Worm (Caenorhabditis elegans) whole organism, L1 larva: Measurements from ENCODE around the gene srlf-29.

Experiments
- C34B4.2 ChIP-seq: sonication (generic microtip); optimal IDR thresholded peaks from 2 replicates; lab custom pipeline; 2017; ENCODE audit warnings: mild to moderate bottlenecking, missing genetic modification characterization, missing compliant biosample characterization
- aha-1 ChIP-seq: fragments of 150-350 bp; optimal IDR thresholded peaks from 2 replicates; lab custom pipeline; 2014; ENCODE audit warnings: missing biosample characterization, missing genetic modification characterization
- aly-2 ChIP-seq: fragments of 150-350 bp; optimal IDR thresholded peaks from 2 replicates; lab custom pipeline; 2014; ENCODE audit warnings: missing biosample characterization, missing genetic modification characterization
- ceh-63 ChIP-seq: fragments of 200-800 bp; sonication (Bioruptor generic); optimal IDR thresholded peaks from 2 replicates; lab custom pipeline; 2018; ENCODE audit warnings: mild to moderate bottlenecking, missing genetic modification characterization, missing compliant biosample characterization
- ceh-90 ChIP-seq: sonication (generic microtip); optimal IDR thresholded peaks from 2 replicates; lab custom pipeline; 2016; ENCODE audit warnings: missing genetic modification characterization, missing compliant biosample characterization
- ces-1 ChIP-seq: fragments of 150-350 bp; optimal IDR thresholded peaks from 2 replicates; lab custom pipeline; 2014; ENCODE audit warnings: missing biosample characterization, missing genetic modification reagents, missing genetic modification characterization
- dpl-1 ChIP-seq, 3 experiments: fragments of 150-350 bp in 2 of 3; sonication (generic microtip) in 1 of 3; optimal IDR thresholded peaks; 2 replicates each; lab custom pipeline; 2014 to 2017; ENCODE audit warnings: missing biosample characterization in 3 of 3, missing genetic modification characterization in 3 of 3, missing genetic modification reagents in 3 of 3
- dsc-1 ChIP-seq: sonication (generic microtip); optimal IDR thresholded peaks from 2 replicates; lab custom pipeline; 2016; ENCODE audit warnings: mild to moderate bottlenecking, missing genetic modification characterization, missing compliant biosample characterization
- efl-1 ChIP-seq, 4 experiments: fragments of 150-350 bp; optimal IDR thresholded peaks in 3 of 4; peaks in 1 of 4; 1 replicate in 1 of 4; 2 replicates in 3 of 4; lab custom pipeline; 2014; ENCODE audit warnings: missing biosample characterization in 2 of 4, missing genetic modification characterization in 2 of 4, missing genetic modification reagents in 2 of 4
- ets-5 ChIP-seq: fragments of 200-800 bp; sonication (Bioruptor generic); IDR thresholded peaks from 2 replicates; pipeline ENCODE4 v1.3.6; 2022; ENCODE audit warnings: missing genetic modification characterization, missing compliant biosample characterization
- fkh-10 ChIP-seq: sonication (generic microtip); optimal IDR thresholded peaks from 2 replicates; lab custom pipeline; 2017; ENCODE audit warnings: missing biosample characterization, missing genetic modification reagents, missing genetic modification characterization
- fkh-8 ChIP-seq: sonication (generic microtip); optimal IDR thresholded peaks from 2 replicates; lab custom pipeline; 2016; ENCODE audit warnings: mild to moderate bottlenecking, missing genetic modification characterization, missing compliant biosample characterization
- fos-1 ChIP-seq: fragments of 150-350 bp; optimal IDR thresholded peaks from 2 replicates; lab custom pipeline; 2014; ENCODE audit warnings: missing biosample characterization, missing genetic modification characterization
- hlh-4 ChIP-seq: sonication (generic microtip); optimal IDR thresholded peaks from 2 replicates; lab custom pipeline; 2016; ENCODE audit warnings: mild to moderate bottlenecking, missing genetic modification characterization, missing compliant biosample characterization
- irx-1 ChIP-seq: sonication (generic microtip); optimal IDR thresholded peaks from 2 replicates; lab custom pipeline; 2016; ENCODE audit warnings: missing genetic modification characterization, missing compliant biosample characterization
- jun-1 ChIP-seq: fragments of 150-350 bp; optimal IDR thresholded peaks from 2 replicates; lab custom pipeline; 2014; ENCODE audit warnings: missing biosample characterization, missing genetic modification reagents, missing genetic modification characterization
- lin-13 ChIP-seq: fragments of 150-350 bp; optimal IDR thresholded peaks from 2 replicates; lab custom pipeline; 2014; ENCODE audit warnings: missing biosample characterization, missing genetic modification reagents, missing genetic modification characterization
- lin-15B ChIP-seq: fragments of 150-350 bp; sonication (generic microtip); optimal IDR thresholded peaks from 3 replicates; lab custom pipeline; 2014; ENCODE audit warnings: missing biosample characterization, missing genetic modification characterization
- lin-39 ChIP-seq: fragments of 150-350 bp; optimal IDR thresholded peaks from 2 replicates; lab custom pipeline; 2014; ENCODE audit warnings: missing biosample characterization, missing genetic modification reagents, missing genetic modification characterization
- mab-9 ChIP-seq: fragments of 200-800 bp; sonication (Bioruptor generic); IDR thresholded peaks from 2 replicates; pipeline ENCODE4 v1.3.6; 2022; ENCODE audit warnings: missing genetic modification reagents, missing genetic modification characterization, missing compliant biosample characterization
- mdl-1 ChIP-seq, 2 experiments: fragments of 150-350 bp; optimal IDR thresholded peaks; 2 replicates each; lab custom pipeline; 2014 to 2017; ENCODE audit warnings: missing biosample characterization in 2 of 2, missing genetic modification characterization in 2 of 2, inconsistent platforms in 1 of 2
- mep-1 ChIP-seq: fragments of 150-350 bp; optimal IDR thresholded peaks from 2 replicates; lab custom pipeline; 2014; ENCODE audit warnings: missing biosample characterization, missing genetic modification characterization
- nhr-11 ChIP-seq: fragments of 150-350 bp; optimal IDR thresholded peaks from 2 replicates; lab custom pipeline; 2014; ENCODE audit warnings: missing biosample characterization, missing genetic modification characterization
- nhr-19 ChIP-seq: fragments of 200-800 bp; sonication (Bioruptor generic); conservative IDR thresholded peaks from 2 replicates; pipeline ENCODE4 v1.3.6; 2022; ENCODE audit warnings: missing genetic modification characterization, missing compliant biosample characterization
- nhr-20 ChIP-seq: sonication (generic microtip); optimal IDR thresholded peaks from 2 replicates; lab custom pipeline; 2016; ENCODE audit warnings: mild to moderate bottlenecking, missing genetic modification characterization, missing compliant biosample characterization
- nhr-237 ChIP-seq: fragments of 150-350 bp; optimal IDR thresholded peaks from 2 replicates; lab custom pipeline; 2014; ENCODE audit warnings: missing biosample characterization, missing genetic modification characterization
- nhr-47 ChIP-seq: sonication (generic microtip); optimal IDR thresholded peaks from 2 replicates; lab custom pipeline; 2016; ENCODE audit warnings: mild to moderate bottlenecking, missing genetic modification characterization, moderate library complexity, missing compliant biosample characterization
- nhr-84 ChIP-seq: sonication (generic microtip); optimal IDR thresholded peaks from 2 replicates; lab custom pipeline; 2017; ENCODE audit warnings: missing biosample characterization, missing genetic modification characterization
- nhr-85 ChIP-seq: sonication (generic microtip); peaks from one replicate; lab custom pipeline; 2016; ENCODE audit warnings: missing genetic modification characterization, inconsistent platforms, missing compliant biosample characterization
- pag-3 ChIP-seq: sonication (generic microtip); optimal IDR thresholded peaks from 2 replicates; lab custom pipeline; 2017; ENCODE audit warnings: missing genetic modification characterization, mild to moderate bottlenecking, missing compliant biosample characterization, antibody characterized with exemption, borderline replicate concordance; ENCODE audit not compliant: insufficient read depth
- pax-3 ChIP-seq: fragments of 200-800 bp; sonication (Bioruptor generic); optimal IDR thresholded peaks from 2 replicates; lab custom pipeline; 2018; ENCODE audit warnings: mild to moderate bottlenecking, missing genetic modification characterization, moderate library complexity, missing compliant biosample characterization
- skn-1 ChIP-seq: fragments of 150-350 bp; optimal IDR thresholded peaks from 2 replicates; lab custom pipeline; 2014; ENCODE audit warnings: missing biosample characterization, missing genetic modification characterization
- snpc-4 ChIP-seq: fragments of 150-350 bp; optimal IDR thresholded peaks from 2 replicates; lab custom pipeline; 2014; ENCODE audit warnings: missing biosample characterization, missing genetic modification characterization
- snu-23 ChIP-seq: sonication (generic microtip); optimal IDR thresholded peaks from 2 replicates; lab custom pipeline; 2016; ENCODE audit warnings: missing genetic modification characterization, missing compliant biosample characterization
- swsn-7 ChIP-seq: sonication (generic microtip); optimal IDR thresholded peaks from 2 replicates; lab custom pipeline; 2016; ENCODE audit warnings: missing genetic modification characterization, missing compliant biosample characterization
- tbx-2 ChIP-seq: sonication (generic microtip); optimal IDR thresholded peaks from 2 replicates; lab custom pipeline; 2016; ENCODE audit warnings: missing genetic modification characterization, missing compliant biosample characterization
- unc-130 ChIP-seq: fragments of 150-350 bp; optimal IDR thresholded peaks from 2 replicates; lab custom pipeline; 2017; ENCODE audit warnings: missing biosample characterization, missing genetic modification characterization, inconsistent platforms
- unc-86 ChIP-seq: sonication (generic microtip); optimal IDR thresholded peaks from 2 replicates; lab custom pipeline; 2016; ENCODE audit warnings: missing genetic modification characterization, missing compliant biosample characterization
- unc-98 ChIP-seq: fragments of 200-800 bp; sonication (Bioruptor generic); IDR thresholded peaks from 2 replicates; pipeline ENCODE4 v1.3.6; 2022; ENCODE audit warnings: missing genetic modification characterization, missing compliant biosample characterization
- zip-4 ChIP-seq: fragments of 200-800 bp; sonication (Bioruptor generic); optimal IDR thresholded peaks from 2 replicates; lab custom pipeline; 2018; ENCODE audit warnings: mild to moderate bottlenecking, missing genetic modification characterization, moderate library complexity, missing compliant biosample characterization

srlf-29 gene

DNA sequence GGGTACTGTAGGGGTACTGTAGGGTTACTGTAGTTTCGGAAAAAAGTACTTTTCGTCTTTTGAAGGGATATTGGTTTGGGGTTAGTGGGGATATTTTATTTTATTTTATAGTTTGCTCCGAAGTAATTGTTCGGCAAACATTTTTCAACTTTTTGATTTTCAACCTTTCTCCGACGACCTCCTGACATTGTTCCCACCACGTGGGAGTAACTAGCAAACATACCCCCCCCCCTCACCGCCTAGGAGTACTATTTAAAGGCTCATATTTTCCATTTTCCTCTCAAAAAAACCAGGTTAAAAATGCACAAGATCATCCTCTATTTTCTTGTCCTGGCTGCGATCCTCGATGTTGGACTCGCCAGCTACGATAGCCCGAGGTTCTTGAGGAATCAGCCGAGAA, at the start of gene srlf-29:
Gene srlf-29, plus strand, starts transcription at position 301 of the 400 bp plus-strand sequence.
- TF ChIP-seq dsc-1 (tag; lab: Kevin White, UChicago) (no peak), hlh-4 (tag; lab: Kevin White, UChicago) (no peak), nhr-84 (tag; lab: Kevin White, UChicago) (no peak), lin-39 (tag; lab: Kevin White, UChicago) (no peak), ceh-90 (tag; lab: Kevin White, UChicago) (no peak), skn-1 (no peak)

DNA sequence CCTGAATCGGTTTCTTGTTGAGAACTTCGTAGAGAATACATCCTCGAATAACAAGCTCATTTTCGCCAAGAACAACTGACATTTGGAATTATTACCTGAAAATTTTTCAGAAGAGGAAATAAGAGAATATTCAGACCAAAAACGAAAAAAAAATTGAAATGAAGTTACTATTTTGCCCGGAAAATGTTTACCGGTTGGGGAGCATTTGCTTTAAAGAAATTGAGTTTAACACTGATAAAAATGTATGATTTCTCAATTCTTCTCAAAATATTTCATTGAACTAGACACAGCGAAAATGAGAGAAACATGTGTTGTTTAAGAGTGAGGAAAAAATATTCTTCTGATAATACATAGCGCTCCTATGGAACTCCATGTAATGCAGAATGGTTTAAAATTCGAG, 49.7 kb upstream of the srlf-29 start, which contains the start of gene fbxa-165:
Gene fbxa-165, minus strand, starts transcription at position 101 of the 400 bp plus-strand sequence.
- TF ChIP-seq zip-4 (no peak), nhr-19 (GFP tag; lab: Robert Waterston, UW) (no peak), mdl-1 (tag; optimal IDR thresholded peaks at IDR 0.05; lab: Kevin White, UChicago) (no peak), unc-98 (GFP tag; lab: Robert Waterston, UW) (no peak), nhr-20 (tag; lab: Kevin White, UChicago) (no peak), nhr-85 (tag; lab: Kevin White, UChicago) (no peak), C34B4.2 (no peak), mep-1 (tag; lab: Kevin White, UChicago) (no peak), nhr-47 (no peak), fkh-8 (tag; lab: Kevin White, UChicago) (no peak), nhr-11 (no peak), mab-9 (GFP tag; lab: Robert Waterston, UW) (no peak), fos-1 (tag; lab: Kevin White, UChicago) (no peak), dpl-1 (GFP tag; optimal IDR thresholded peaks at IDR 0.05; lab: Kevin White, UChicago) (no peak)

ce11 chrII:1618948-1619347, 47.2 kb upstream of the srlf-29 start, which contains the start of gene fbxa-166:
fbxa-166 (minus strand) TSS chrII:1619048.
- TF ChIP-seq nhr-237 (tag; lab: Kevin White, UChicago) (no peak), fkh-10 (no peak), nhr-85 (tag; lab: Kevin White, UChicago) (no peak), aly-2 (tag; lab: Kevin White, UChicago) (no peak), ets-5 (no peak), irx-1 (no peak), efl-1 (optimal IDR thresholded peaks at IDR 0.05; lab: Kevin White, UChicago) (no peak), efl-1 (GFP tag; optimal IDR thresholded peaks at IDR 0.05 in 1 of 2; lab: Kevin White, UChicago) (no peak), snpc-4 (tag; lab: Kevin White, UChicago) (no peak), ceh-63 (no peak), swsn-7 (no peak), unc-130 (no peak), lin-15B (tag; lab: Kevin White, UChicago) (no peak), lin-13 (GFP tag; lab: Kevin White, UChicago) (no peak)

DNA sequence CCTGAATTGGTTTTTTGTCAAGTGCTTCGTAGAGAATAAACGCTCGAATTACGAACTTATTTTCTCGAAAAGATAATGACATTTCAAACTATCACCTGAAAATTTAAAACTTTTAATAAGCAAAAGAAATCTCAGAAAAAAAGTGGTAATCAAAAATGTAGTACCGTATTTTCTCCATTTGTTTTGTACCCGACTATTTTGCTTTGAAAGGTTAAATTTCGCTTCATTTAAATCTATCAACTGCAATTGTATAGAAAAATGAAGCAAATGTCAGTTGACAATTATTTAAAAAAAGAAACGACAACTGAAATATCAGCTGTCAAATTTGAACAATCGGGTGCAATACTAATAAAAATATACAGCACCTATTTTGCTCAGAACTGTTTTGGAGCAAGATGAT, 44.9 kb upstream of the srlf-29 start, which contains the start of gene fbxa-158:
Gene fbxa-158, minus strand, starts transcription at position 101 of the 400 bp plus-strand sequence.
- TF ChIP-seq unc-86 (tag; lab: Kevin White, UChicago) = no peak
- TF ChIP-seq nhr-85 (tag; lab: Kevin White, UChicago) = no peak
- TF ChIP-seq tbx-2 = no peak
- TF ChIP-seq pax-3 (tag; lab: Kevin White, UChicago) = no peak
- TF ChIP-seq jun-1 (tag; lab: Kevin White, UChicago) = no peak
- no peak for TF ChIP-seq lin-13 (GFP tag; lab: Kevin White, UChicago)
- no peak for TF ChIP-seq dpl-1 (GFP tag; optimal IDR thresholded peaks at IDR 0.05; lab: Kevin White, UChicago)
- no peak for TF ChIP-seq fkh-8 (tag; lab: Kevin White, UChicago)
- TF ChIP-seq pag-3 (tag; lab: Kevin White, UChicago) = no peak
- no peak for TF ChIP-seq dsc-1 (tag; lab: Kevin White, UChicago)
- TF ChIP-seq snu-23 (GFP tag; lab: Kevin White, UChicago) = no peak
- no peak for TF ChIP-seq aha-1 (tag; lab: Kevin White, UChicago)
- no peak for TF ChIP-seq aly-2 (tag; lab: Kevin White, UChicago)
- TF ChIP-seq skn-1 = no peak
- no peak for TF ChIP-seq ceh-90 (tag; lab: Kevin White, UChicago)
- no peak for TF ChIP-seq ces-1
